1 fruit fly cellular context compared by ENCODE assay signal in the genomic region with DNA sequence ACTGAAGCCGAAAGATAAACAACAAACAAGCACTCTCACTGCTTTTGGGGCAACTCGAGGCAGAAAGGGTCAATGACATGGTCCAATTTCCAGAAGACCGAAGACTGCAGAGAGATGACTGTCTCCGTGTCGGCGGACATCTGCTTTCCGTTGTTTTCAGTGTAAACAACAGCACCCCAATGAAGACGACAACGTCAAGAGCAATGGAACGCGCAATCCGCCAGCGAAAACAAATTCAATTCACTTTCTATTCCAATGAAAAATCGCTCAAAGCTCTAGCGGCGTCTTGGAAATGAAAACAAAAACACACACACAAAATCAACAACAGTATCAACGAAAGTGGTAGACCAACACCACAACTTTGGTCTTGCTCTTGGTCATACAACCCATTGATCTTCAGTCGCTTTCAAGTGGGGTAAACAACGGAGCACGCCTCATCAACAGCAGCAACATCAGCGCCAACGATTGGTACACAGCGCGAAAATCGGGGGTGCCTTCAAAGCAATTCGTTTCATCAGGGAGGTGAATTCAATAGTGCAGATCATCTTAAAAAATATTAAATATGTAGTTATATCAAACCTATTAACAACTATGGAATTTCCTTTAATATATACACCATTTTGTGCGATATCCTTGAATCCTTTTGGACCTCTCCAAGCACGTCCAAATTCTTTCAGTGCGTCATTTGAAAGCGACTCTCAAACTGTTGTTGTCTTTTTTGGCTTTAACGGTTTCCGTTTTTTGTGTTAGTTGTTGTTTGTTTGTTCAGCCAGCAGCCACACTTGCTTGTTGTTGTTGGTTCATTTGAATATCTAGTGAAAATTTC.
TF ChIP-seq lines count a peak whose summit lies in the region.

No protein-coding gene starts in this region.

TF ChIP-seq in whole organism, embryonic, 481 proteins besides CTCF, POLR2A, EP300 and RAD21 (continued from another document):
- TF ChIP-seq Dll (GFP tag; IDR thresholded peaks at IDR 0.05; lab: Robert Waterston, UW; ENCODE audit: partially characterized antibody), result no peak
- peak; percentile 22 for TF ChIP-seq cwo (GFP tag; optimal IDR thresholded peaks at IDR 0.05; lab: Kevin White, UChicago)
- TF ChIP-seq Fer1 (GFP tag; optimal IDR thresholded peaks at IDR 0.05; lab: Kevin White, UChicago), result no peak
- TF ChIP-seq lola (GFP tag; optimal IDR thresholded peaks at IDR 0.05; lab: Kevin White, UChicago), result peak in 1 of 3 experiments; percentile 71
- no peak for TF ChIP-seq CG42726 (GFP tag; IDR thresholded peaks at IDR 0.05; lab: Robert Waterston, UW; ENCODE audit: partially characterized antibody)
- peak; percentile 73 for TF ChIP-seq Xrp1 (GFP tag; IDR thresholded peaks at IDR 0.05; lab: Robert Waterston, UW)
- peak; percentile 14 for TF ChIP-seq CG10462 (GFP tag; optimal IDR thresholded peaks at IDR 0.05; lab: Kevin White, UChicago)
- TF ChIP-seq crp (GFP tag; optimal IDR thresholded peaks at IDR 0.05; lab: Kevin White, UChicago), result peak in 1 of 2 experiments; percentile 9
- TF ChIP-seq Fer3 (tag; optimal IDR thresholded peaks at IDR 0.05; lab: Kevin White, UChicago), result peak; percentile 5
- peak; percentile 63 for TF ChIP-seq CG2875 (GFP tag; optimal IDR thresholded peaks at IDR 0.05; lab: Kevin White, UChicago)
- peak; percentile 78 for TF ChIP-seq Asciz (GFP tag; optimal IDR thresholded peaks at IDR 0.05; lab: Kevin White, UChicago)
- peak; percentile 64 for TF ChIP-seq CG15269 (tag; optimal IDR thresholded peaks at IDR 0.05; lab: Kevin White, UChicago)
- TF ChIP-seq Side (GFP tag; optimal IDR thresholded peaks at IDR 0.05; lab: Kevin White, UChicago), result peak; percentile 22
- no peak for TF ChIP-seq Hr39 (optimal IDR thresholded peaks at IDR 0.05; lab: Kevin White, UChicago)
- TF ChIP-seq Six4 (GFP tag; optimal IDR thresholded peaks at IDR 0.05; lab: Kevin White, UChicago), result peak; percentile 36
- peak; percentile 45 for TF ChIP-seq tap (tag; optimal IDR thresholded peaks at IDR 0.05; lab: Kevin White, UChicago)
- TF ChIP-seq sqz (GFP tag; optimal IDR thresholded peaks at IDR 0.05; lab: Kevin White, UChicago), result peak; percentile 33
- TF ChIP-seq CG9817 (tag; optimal IDR thresholded peaks at IDR 0.05; lab: Kevin White, UChicago), result peak; percentile 39
- TF ChIP-seq CG6654 (GFP tag; optimal IDR thresholded peaks at IDR 0.05; lab: Kevin White, UChicago), result peak; percentile 83
- peak in 1 of 2 experiments; percentile 73 for TF ChIP-seq Hr51 (GFP tag; optimal IDR thresholded peaks at IDR 0.05; lab: Kevin White, UChicago)
- peak; percentile 7 for TF ChIP-seq Usf (GFP tag; optimal IDR thresholded peaks at IDR 0.05; lab: Kevin White, UChicago)
- TF ChIP-seq HmgZ (tag; optimal IDR thresholded peaks at IDR 0.05; lab: Kevin White, UChicago), result no peak
- peak; percentile 81 for TF ChIP-seq wor (GFP tag; IDR thresholded peaks at IDR 0.05; lab: Robert Waterston, UW)
- TF ChIP-seq CG10267 (tag; optimal IDR thresholded peaks at IDR 0.05; lab: Kevin White, UChicago), result peak; percentile 61
- peak; percentile 29 for TF ChIP-seq Chrac-16 (GFP tag; optimal IDR thresholded peaks at IDR 0.05; lab: Kevin White, UChicago)
- TF ChIP-seq peb (GFP tag; IDR thresholded peaks at IDR 0.05; lab: Robert Waterston, UW), result peak; percentile 41; the same call in 1 of the 2 replicates
- TF ChIP-seq CG4854 (GFP tag; optimal IDR thresholded peaks at IDR 0.05; lab: Kevin White, UChicago), result peak; percentile 44
- TF ChIP-seq HLH4C (GFP tag; IDR thresholded peaks at IDR 0.05; lab: Robert Waterston, UW; ENCODE audit: partially characterized antibody), result no peak
- TF ChIP-seq tgo (GFP tag; IDR thresholded peaks at IDR 0.05; lab: Robert Waterston, UW), result peak; percentile 65; the same call in 2 of the 3 replicates
- peak; percentile 31 for TF ChIP-seq CG17328 (GFP tag; IDR thresholded peaks at IDR 0.05; lab: Robert Waterston, UW)
- TF ChIP-seq CG9727 (GFP tag; optimal IDR thresholded peaks at IDR 0.05; lab: Kevin White, UChicago), result peak; percentile 25
- no peak for TF ChIP-seq ato (GFP tag; IDR thresholded peaks at IDR 0.05; lab: Robert Waterston, UW; ENCODE audit: partially characterized antibody)
- peak; percentile 6 for TF ChIP-seq twi (tag; optimal IDR thresholded peaks at IDR 0.05; lab: Kevin White, UChicago)
- peak; percentile 63 for TF ChIP-seq ewg (GFP tag; optimal IDR thresholded peaks at IDR 0.05; lab: Kevin White, UChicago)
- no peak for TF ChIP-seq CG16815 (GFP tag; optimal IDR thresholded peaks at IDR 0.05; lab: Kevin White, UChicago)
- peak; percentile 40 to 47 for TF ChIP-seq Pdp1 (GFP tag; optimal IDR thresholded peaks at IDR 0.05; lab: Kevin White, UChicago)
- peak; percentile 23 for TF ChIP-seq CG11398 (GFP tag; optimal IDR thresholded peaks at IDR 0.05; lab: Kevin White, UChicago)
- peak; percentile 77 for TF ChIP-seq fd96Cb (tag; optimal IDR thresholded peaks at IDR 0.05; lab: Kevin White, UChicago)
- no peak for TF ChIP-seq Elba2 (GFP tag; optimal IDR thresholded peaks at IDR 0.05; lab: Kevin White, UChicago)
- TF ChIP-seq Sry-β (GFP tag; optimal IDR thresholded peaks at IDR 0.05; lab: Kevin White, UChicago), result peak; percentile 26
- peak; percentile 1 for TF ChIP-seq slou (GFP tag; optimal IDR thresholded peaks at IDR 0.05; lab: Kevin White, UChicago)
- TF ChIP-seq CG34224 (GFP tag; IDR thresholded peaks at IDR 0.05; lab: Robert Waterston, UW; ENCODE audit: partially characterized antibody), result no peak
- peak; percentile 76 for TF ChIP-seq CG1603 (tag; optimal IDR thresholded peaks at IDR 0.05; lab: Kevin White, UChicago)
- TF ChIP-seq C15 (GFP tag; IDR thresholded peaks at IDR 0.05; lab: Robert Waterston, UW), result no peak
- peak; percentile 29 for TF ChIP-seq CG12942 (GFP tag; optimal IDR thresholded peaks at IDR 0.05; lab: Kevin White, UChicago)
- TF ChIP-seq CG2712 (tag; optimal IDR thresholded peaks at IDR 0.05; lab: Kevin White, UChicago), result peak; percentile 82
- no peak for TF ChIP-seq CG4707 (GFP tag; optimal IDR thresholded peaks at IDR 0.05; lab: Kevin White, UChicago)
- peak; percentile 14 for TF ChIP-seq CG15011 (GFP tag; optimal IDR thresholded peaks at IDR 0.05; lab: Kevin White, UChicago)
- 0 out of 3 replicates have a peak, but pooled peaks have one; percentile 16 for TF ChIP-seq Aef1 (GFP tag; IDR thresholded peaks at IDR 0.05; lab: Robert Waterston, UW)
- TF ChIP-seq CG14441 (GFP tag; IDR thresholded peaks at IDR 0.05; lab: Robert Waterston, UW), result peak; percentile 16
- TF ChIP-seq CG7372 (GFP tag; IDR thresholded peaks at IDR 0.05; lab: Robert Waterston, UW), result peak; percentile 27; the same call in 1 of the 2 replicates
- TF ChIP-seq Optix (GFP tag; IDR thresholded peaks at IDR 0.05; lab: Robert Waterston, UW), result peak; percentile 50; the same call in 1 of the 3 replicates
- TF ChIP-seq kah (GFP tag; optimal IDR thresholded peaks at IDR 0.05; lab: Kevin White, UChicago), result peak; percentile 9
- TF ChIP-seq CG5180 (GFP tag; optimal IDR thresholded peaks at IDR 0.05; lab: Kevin White, UChicago), result peak; percentile 43
- TF ChIP-seq CG10366 (GFP tag; IDR thresholded peaks at IDR 0.05; lab: Robert Waterston, UW), result peak; percentile 59
- TF ChIP-seq cas (GFP tag; IDR thresholded peaks at IDR 0.05; lab: Robert Waterston, UW), result no peak
- peak; percentile 24 for TF ChIP-seq CG13775 (GFP tag; optimal IDR thresholded peaks at IDR 0.05; lab: Kevin White, UChicago)
- TF ChIP-seq CG12391 (tag; optimal IDR thresholded peaks at IDR 0.05; lab: Kevin White, UChicago), result peak; percentile 70
- no peak for TF ChIP-seq sc (optimal IDR thresholded peaks at IDR 0.05; lab: Kevin White, UChicago)
- peak; percentile 78 for TF ChIP-seq sc (GFP tag; optimal IDR thresholded peaks at IDR 0.05; lab: Kevin White, UChicago)
- TF ChIP-seq CG11093 (GFP tag; IDR thresholded peaks at IDR 0.05; lab: Robert Waterston, UW), result peak; percentile 61; the same call in 2 of the 3 replicates
- peak; percentile 38 for TF ChIP-seq CG10431 (GFP tag; optimal IDR thresholded peaks at IDR 0.05; lab: Kevin White, UChicago)
- TF ChIP-seq CG4404 (GFP tag; IDR thresholded peaks at IDR 0.05; lab: Robert Waterston, UW), result peak; percentile 14; the same call in 1 of the 2 replicates
- peak; percentile 23 for TF ChIP-seq CG18599 (GFP tag; optimal IDR thresholded peaks at IDR 0.05; lab: Kevin White, UChicago)
- peak; percentile 14; the same call in 1 of the 2 replicates for TF ChIP-seq Awh (GFP tag; IDR thresholded peaks at IDR 0.05; lab: Robert Waterston, UW)
- TF ChIP-seq CG17802 (tag; optimal IDR thresholded peaks at IDR 0.05; lab: Kevin White, UChicago), result peak; percentile 16
- peak; percentile 53 for TF ChIP-seq CG17385 (GFP tag; optimal IDR thresholded peaks at IDR 0.05; lab: Kevin White, UChicago)
- peak; percentile 79 for TF ChIP-seq oc (tag; optimal IDR thresholded peaks at IDR 0.05; lab: Kevin White, UChicago)
- peak; percentile 73 for TF ChIP-seq az2 (GFP tag; optimal IDR thresholded peaks at IDR 0.05; lab: Kevin White, UChicago)
- TF ChIP-seq Ets65A (GFP tag; lab: Kevin White, UChicago), result peak; percentile 16
- TF ChIP-seq CG8924 (tag; optimal IDR thresholded peaks at IDR 0.05; lab: Kevin White, UChicago), result peak; percentile 75
- 0 out of 2 replicates have a peak, but pooled peaks have one; percentile 14 for TF ChIP-seq E2f1 (GFP tag; IDR thresholded peaks at IDR 0.05; lab: Robert Waterston, UW)
- TF ChIP-seq CoRest (tag; optimal IDR thresholded peaks at IDR 0.05; lab: Kevin White, UChicago), result peak; percentile 81
- peak in 1 of 2 experiments; percentile 42 for TF ChIP-seq dpn (GFP tag; optimal IDR thresholded peaks at IDR 0.05; lab: Kevin White, UChicago)
- peak; percentile 57; the same call in 1 of the 3 replicates for TF ChIP-seq gce (GFP tag; IDR thresholded peaks at IDR 0.05; lab: Robert Waterston, UW)
- TF ChIP-seq luna (GFP tag; optimal IDR thresholded peaks at IDR 0.05; lab: Kevin White, UChicago), result no peak
- TF ChIP-seq CG3838 (GFP tag; optimal IDR thresholded peaks at IDR 0.05; lab: Kevin White, UChicago), result no peak
- no peak for TF ChIP-seq aop (GFP tag; IDR thresholded peaks at IDR 0.05; lab: Robert Waterston, UW)
- TF ChIP-seq disco-r (GFP tag; optimal IDR thresholded peaks at IDR 0.05; lab: Kevin White, UChicago), result no peak
- TF ChIP-seq sob (GFP tag; IDR thresholded peaks at IDR 0.05; lab: Robert Waterston, UW), result peak; percentile 5; the same call in 1 of the 2 replicates
- peak in 1 of 2 experiments; percentile 52 for TF ChIP-seq Hr78 (GFP tag; optimal IDR thresholded peaks at IDR 0.05; lab: Kevin White, UChicago)
- TF ChIP-seq HLH3B (GFP tag; IDR thresholded peaks at IDR 0.05; lab: Robert Waterston, UW), result peak; percentile 61
- peak; percentile 61 for TF ChIP-seq PHDP (tag; optimal IDR thresholded peaks at IDR 0.05; lab: Kevin White, UChicago)
- no peak for TF ChIP-seq CG13123 (GFP tag; optimal IDR thresholded peaks at IDR 0.05; lab: Kevin White, UChicago)
- TF ChIP-seq CG17186 (GFP tag; optimal IDR thresholded peaks at IDR 0.05; lab: Kevin White, UChicago), result peak; percentile 10
- TF ChIP-seq CG12659 (GFP tag; optimal IDR thresholded peaks at IDR 0.05; lab: Kevin White, UChicago), result peak; percentile 51
- TF ChIP-seq ken (GFP tag; IDR thresholded peaks at IDR 0.05; lab: Robert Waterston, UW), result peak; percentile 62; the same call in 2 of the 3 replicates
- TF ChIP-seq slbo (GFP tag; IDR thresholded peaks at IDR 0.05; lab: Robert Waterston, UW), result peak; percentile 13; the same call in 1 of the 2 replicates
- no peak for TF ChIP-seq CG10147 (GFP tag; optimal IDR thresholded peaks at IDR 0.05; lab: Kevin White, UChicago)
- TF ChIP-seq CG17361 (GFP tag; IDR thresholded peaks at IDR 0.05; lab: Robert Waterston, UW), result peak; percentile 84
- TF ChIP-seq Antp (GFP tag; optimal IDR thresholded peaks at IDR 0.05; lab: Kevin White, UChicago), result peak; percentile 2
